Fruit fly (Drosophila melanogaster): Measurements from ENCODE around the gene CG7840.

The CG7840 gene

dm6 chr2L:8307817-8308551, 2.6 kb downstream of the CG7840 start, which contains the start of the genes Ostgamma and Mettl14 (continued):
- TF ChIP-seq bbx (GFP tag; IDR thresholded peaks at IDR 0.05; ENCODE audit: partially characterized antibody) (peak; percentile 35; the same call in 1 of the 2 replicates), Opbp (GFP tag; IDR thresholded peaks at IDR 0.05; ENCODE audit: partially characterized antibody) (peak; percentile 66; the same call in 2 of the 3 replicates), phol (tag; optimal IDR thresholded peaks at IDR 0.05) (peak; percentile 19), CG17361 (GFP tag; IDR thresholded peaks at IDR 0.05) (peak; percentile 36; the same call in 1 of the 3 replicates), CG8388 (GFP tag; optimal IDR thresholded peaks at IDR 0.05) (peak; percentile 16), CG17802 (tag; optimal IDR thresholded peaks at IDR 0.05) (no peak), CG2116 (GFP tag; optimal IDR thresholded peaks at IDR 0.05) (peak; percentile 91), NC2α (GFP tag; optimal IDR thresholded peaks at IDR 0.05) (no peak), CG4617 (GFP tag; optimal IDR thresholded peaks at IDR 0.05; ENCODE audit: borderline replicate concordance) (peak; percentile 76), crol (GFP tag; IDR thresholded peaks at IDR 0.05) (no peak), tna (GFP tag; IDR thresholded peaks at IDR 0.05; ENCODE audit: partially characterized antibody) (0 out of 2 replicates have a peak, but pooled peaks have one; percentile 5), oc (tag; optimal IDR thresholded peaks at IDR 0.05) (no peak), CG34422 (GFP tag; IDR thresholded peaks at IDR 0.05) (peak; percentile 74; the same call in 2 of the 3 replicates), zen2 (GFP tag; IDR thresholded peaks at IDR 0.05; ENCODE audit: partially characterized antibody) (peak; percentile 46; the same call in 1 of the 3 replicates), lilli (GFP tag; optimal IDR thresholded peaks at IDR 0.05) (peak; percentile 38), ttk (GFP tag; IDR thresholded peaks at IDR 0.05) (no peak), CG18262 (tag; optimal IDR thresholded peaks at IDR 0.05) (peak; percentile 31), nerfin-1 (tag; optimal IDR thresholded peaks at IDR 0.05) (peak; percentile 24), klu (GFP tag; IDR thresholded peaks at IDR 0.05) (no peak), ro (GFP tag; IDR thresholded peaks at IDR 0.05) (no peak), dmrt11E (tag; optimal IDR thresholded peaks at IDR 0.05) (no peak), CG7271 (tag; optimal IDR thresholded peaks at IDR 0.05) (peak; percentile 12), Bgb (GFP tag; IDR thresholded peaks at IDR 0.05; ENCODE audit: partially characterized antibody) (peak; percentile 41), amos (GFP tag; IDR thresholded peaks at IDR 0.05; ENCODE audit: partially characterized antibody) (peak; percentile 68), da (GFP tag; optimal IDR thresholded peaks at IDR 0.05) (no peak), mirr (GFP tag; optimal IDR thresholded peaks at IDR 0.05) (no peak), tgo (GFP tag; IDR thresholded peaks at IDR 0.05) (no peak), CG8290 (GFP tag; optimal IDR thresholded peaks at IDR 0.05) (no peak), CG8290 (tag; optimal IDR thresholded peaks at IDR 0.05) (no peak), BEAF-32 (GFP tag; optimal IDR thresholded peaks at IDR 0.05) (peak; percentile 82), CG31365 (tag; optimal IDR thresholded peaks at IDR 0.05) (no peak), CG17385 (GFP tag; optimal IDR thresholded peaks at IDR 0.05) (peak; percentile 18), Nf-YC (tag; optimal IDR thresholded peaks at IDR 0.05) (peak; percentile 42), Meics (GFP tag; optimal IDR thresholded peaks at IDR 0.05) (no peak), Fer1 (GFP tag; optimal IDR thresholded peaks at IDR 0.05) (peak; percentile 17), CG3995 (GFP tag; optimal IDR thresholded peaks at IDR 0.05) (peak; percentile 77), CG9817 (tag; optimal IDR thresholded peaks at IDR 0.05) (peak; percentile 3), gsb-n (tag; optimal IDR thresholded peaks at IDR 0.05) (no peak), sna (GFP tag; IDR thresholded peaks at IDR 0.05; ENCODE audit: partially characterized antibody) (peak; percentile 83), ara (GFP tag; IDR thresholded peaks at IDR 0.05) (no peak), crp (GFP tag; optimal IDR thresholded peaks at IDR 0.05) (peak in 1 of 2 experiments; percentile 65), unc-4 (GFP tag; IDR thresholded peaks at IDR 0.05; ENCODE audit: partially characterized antibody) (peak; percentile 83), sens (GFP tag) (peak; percentile 19), aop (GFP tag; IDR thresholded peaks at IDR 0.05) (no peak), CG2712 (tag; optimal IDR thresholded peaks at IDR 0.05) (peak; percentile 84), Nf-YA (GFP tag; IDR thresholded peaks at IDR 0.05) (no peak), az2 (GFP tag; optimal IDR thresholded peaks at IDR 0.05) (peak; percentile 8), CG18619 (GFP tag; optimal IDR thresholded peaks at IDR 0.05) (no peak)

All from whole organism, embryonic.